Worm (Caenorhabditis elegans) whole organism, L1 larva: ENCODE measurements around the gene Y54F10BM.12.

Experiments used
- C04F5.9 ChIP-seq: sonication (generic microtip); optimal IDR thresholded peaks from 2 replicates; lab custom pipeline; 2016; ENCODE audit warnings: missing genetic modification characterization, missing compliant biosample characterization
- C34B4.2 ChIP-seq: sonication (generic microtip); optimal IDR thresholded peaks from 2 replicates; lab custom pipeline; 2017; ENCODE audit warnings: mild to moderate bottlenecking, missing genetic modification characterization, missing compliant biosample characterization
- aha-1 ChIP-seq: fragments of 150-350 bp; optimal IDR thresholded peaks from 2 replicates; lab custom pipeline; 2014; ENCODE audit warnings: missing biosample characterization, missing genetic modification characterization
- aly-2 ChIP-seq: fragments of 150-350 bp; optimal IDR thresholded peaks from 2 replicates; lab custom pipeline; 2014; ENCODE audit warnings: missing biosample characterization, missing genetic modification characterization
- ceh-8 ChIP-seq: fragments of 200-800 bp; sonication (Bioruptor generic); optimal IDR thresholded peaks from 2 replicates; lab custom pipeline; 2018; ENCODE audit warnings: mild to moderate bottlenecking, missing genetic modification characterization, moderate library complexity, missing compliant biosample characterization
- dsc-1 ChIP-seq: sonication (generic microtip); optimal IDR thresholded peaks from 2 replicates; lab custom pipeline; 2016; ENCODE audit warnings: mild to moderate bottlenecking, missing genetic modification characterization, missing compliant biosample characterization
- efl-1 ChIP-seq, 4 experiments: fragments of 150-350 bp; optimal IDR thresholded peaks in 3 of 4; peaks in 1 of 4; 1 replicate in 1 of 4; 2 replicates in 3 of 4; lab custom pipeline; 2014; ENCODE audit warnings: missing biosample characterization in 2 of 4, missing genetic modification characterization in 2 of 4, missing genetic modification reagents in 2 of 4
- egl-13 ChIP-seq: sonication (generic microtip); optimal IDR thresholded peaks from 2 replicates; lab custom pipeline; 2016; ENCODE audit warnings: missing genotype, missing genetic modification reagents, missing genetic modification characterization, missing compliant biosample characterization
- elt-3 ChIP-seq, 6 experiments: fragments of 150-350 bp in 1 of 6; sonication (generic microtip); optimal IDR thresholded peaks; 2 replicates each; lab custom pipeline; 2017 to 2018; ENCODE audit warnings: missing biosample characterization in 6 of 6, missing genetic modification characterization in 6 of 6, inconsistent platforms in 1 of 6
- fkh-4 ChIP-seq: sonication (generic microtip); optimal IDR thresholded peaks from 2 replicates; lab custom pipeline; 2016; ENCODE audit warnings: missing compliant biosample characterization, missing genetic modification characterization, borderline replicate concordance
- fkh-8 ChIP-seq: sonication (generic microtip); optimal IDR thresholded peaks from 2 replicates; lab custom pipeline; 2016; ENCODE audit warnings: mild to moderate bottlenecking, missing genetic modification characterization, missing compliant biosample characterization
- fos-1 ChIP-seq: fragments of 150-350 bp; optimal IDR thresholded peaks from 2 replicates; lab custom pipeline; 2014; ENCODE audit warnings: missing biosample characterization, missing genetic modification characterization
- grh-1 ChIP-seq: fragments of 200-800 bp; sonication (Bioruptor generic); IDR thresholded peaks from 2 replicates; pipeline ENCODE4 v1.3.6; 2022; ENCODE audit warnings: missing genetic modification reagents, missing genetic modification characterization, missing compliant biosample characterization
- hlh-17 ChIP-seq: fragments of 200-800 bp; sonication (Bioruptor generic); optimal IDR thresholded peaks from 2 replicates; lab custom pipeline; 2018; ENCODE audit warnings: missing genetic modification characterization, mild to moderate bottlenecking, missing compliant biosample characterization, moderate library complexity, borderline replicate concordance
- hlh-4 ChIP-seq: sonication (generic microtip); optimal IDR thresholded peaks from 2 replicates; lab custom pipeline; 2016; ENCODE audit warnings: mild to moderate bottlenecking, missing genetic modification characterization, missing compliant biosample characterization
- hpl-2 ChIP-seq: fragments of 150-350 bp; optimal IDR thresholded peaks from 2 replicates; lab custom pipeline; 2014; ENCODE audit warnings: missing biosample characterization, missing genetic modification reagents, missing genetic modification characterization
- irx-1 ChIP-seq: sonication (generic microtip); optimal IDR thresholded peaks from 2 replicates; lab custom pipeline; 2016; ENCODE audit warnings: missing genetic modification characterization, missing compliant biosample characterization
- isw-1 ChIP-seq: fragments of 200-800 bp; sonication (Bioruptor generic); IDR thresholded peaks from 2 replicates; pipeline ENCODE4 v1.3.6; 2022; ENCODE audit warnings: missing genetic modification characterization, missing compliant biosample characterization
- jun-1 ChIP-seq: fragments of 150-350 bp; optimal IDR thresholded peaks from 2 replicates; lab custom pipeline; 2014; ENCODE audit warnings: missing biosample characterization, missing genetic modification reagents, missing genetic modification characterization
- lin-14 ChIP-seq: fragments of 200-800 bp; sonication (Bioruptor generic); optimal IDR thresholded peaks from 2 replicates; lab custom pipeline; 2018; ENCODE audit warnings: mild to moderate bottlenecking, missing genetic modification characterization, moderate library complexity, missing compliant biosample characterization
- lin-35 ChIP-seq, 2 experiments: fragments of 150-350 bp; optimal IDR thresholded peaks; 2 replicates each; lab custom pipeline; 2014; ENCODE audit warnings: missing biosample characterization in 2 of 2, missing genetic modification characterization in 2 of 2, missing genetic modification reagents in 2 of 2
- lsy-2 ChIP-seq, 2 experiments: fragments of 150-350 bp; optimal IDR thresholded peaks; 2 replicates each; lab custom pipeline; 2014; ENCODE audit warnings: missing biosample characterization in 2 of 2, missing genetic modification characterization in 2 of 2
- mdl-1 ChIP-seq, 2 experiments: fragments of 150-350 bp; optimal IDR thresholded peaks; 2 replicates each; lab custom pipeline; 2014 to 2017; ENCODE audit warnings: missing biosample characterization in 2 of 2, missing genetic modification characterization in 2 of 2, inconsistent platforms in 1 of 2
- mef-2 ChIP-seq: fragments of 150-350 bp; optimal IDR thresholded peaks from 2 replicates; lab custom pipeline; 2014; ENCODE audit warnings: missing biosample characterization, missing genetic modification characterization
- nhr-11 ChIP-seq: fragments of 150-350 bp; optimal IDR thresholded peaks from 2 replicates; lab custom pipeline; 2014; ENCODE audit warnings: missing biosample characterization, missing genetic modification characterization
- nhr-12 ChIP-seq: sonication (generic microtip); optimal IDR thresholded peaks from 2 replicates; lab custom pipeline; 2017; ENCODE audit warnings: missing biosample characterization, missing genetic modification characterization
- nhr-19 ChIP-seq: fragments of 200-800 bp; sonication (Bioruptor generic); conservative IDR thresholded peaks from 2 replicates; pipeline ENCODE4 v1.3.6; 2022; ENCODE audit warnings: missing genetic modification characterization, missing compliant biosample characterization
- nhr-237 ChIP-seq: fragments of 150-350 bp; optimal IDR thresholded peaks from 2 replicates; lab custom pipeline; 2014; ENCODE audit warnings: missing biosample characterization, missing genetic modification characterization
- nhr-28 ChIP-seq: fragments of 150-350 bp; optimal IDR thresholded peaks from 2 replicates; lab custom pipeline; 2014; ENCODE audit warnings: missing biosample characterization, missing genetic modification characterization
- nhr-71 ChIP-seq: sonication (generic microtip); optimal IDR thresholded peaks from 2 replicates; lab custom pipeline; 2016; ENCODE audit warnings: mild to moderate bottlenecking, missing genetic modification characterization, moderate library complexity, missing compliant biosample characterization
- nhr-84 ChIP-seq: sonication (generic microtip); optimal IDR thresholded peaks from 2 replicates; lab custom pipeline; 2017; ENCODE audit warnings: missing biosample characterization, missing genetic modification characterization
- nhr-85 ChIP-seq: sonication (generic microtip); peaks from one replicate; lab custom pipeline; 2016; ENCODE audit warnings: missing genetic modification characterization, inconsistent platforms, missing compliant biosample characterization
- pag-3 ChIP-seq: sonication (generic microtip); optimal IDR thresholded peaks from 2 replicates; lab custom pipeline; 2017; ENCODE audit warnings: missing genetic modification characterization, mild to moderate bottlenecking, missing compliant biosample characterization, antibody characterized with exemption, borderline replicate concordance; ENCODE audit not compliant: insufficient read depth
- pqm-1 ChIP-seq: sonication (generic microtip); optimal IDR thresholded peaks from 3 replicates; lab custom pipeline; 2017; ENCODE audit warnings: missing biosample characterization, missing genetic modification characterization
- skn-1 ChIP-seq: fragments of 150-350 bp; optimal IDR thresholded peaks from 2 replicates; lab custom pipeline; 2014; ENCODE audit warnings: missing biosample characterization, missing genetic modification characterization
- snpc-4 ChIP-seq: fragments of 150-350 bp; optimal IDR thresholded peaks from 2 replicates; lab custom pipeline; 2014; ENCODE audit warnings: missing biosample characterization, missing genetic modification characterization
- sox-4 ChIP-seq: sonication (generic microtip); optimal IDR thresholded peaks from 2 replicates; lab custom pipeline; 2016; ENCODE audit warnings: missing genetic modification characterization, missing compliant biosample characterization
- swsn-7 ChIP-seq: sonication (generic microtip); optimal IDR thresholded peaks from 2 replicates; lab custom pipeline; 2016; ENCODE audit warnings: missing genetic modification characterization, missing compliant biosample characterization
- tbx-2 ChIP-seq: sonication (generic microtip); optimal IDR thresholded peaks from 2 replicates; lab custom pipeline; 2016; ENCODE audit warnings: missing genetic modification characterization, missing compliant biosample characterization
- tlp-1 ChIP-seq: fragments of 150-350 bp; optimal IDR thresholded peaks from 2 replicates; lab custom pipeline; 2014; ENCODE audit warnings: missing biosample characterization, missing genetic modification characterization
- unc-130 ChIP-seq: fragments of 150-350 bp; optimal IDR thresholded peaks from 2 replicates; lab custom pipeline; 2017; ENCODE audit warnings: missing biosample characterization, missing genetic modification characterization, inconsistent platforms
- unc-62 ChIP-seq: fragments of 150-350 bp; optimal IDR thresholded peaks from 2 replicates; lab custom pipeline; 2014; ENCODE audit warnings: missing biosample characterization, missing genetic modification reagents, missing genetic modification characterization
- unc-98 ChIP-seq: fragments of 200-800 bp; sonication (Bioruptor generic); IDR thresholded peaks from 2 replicates; pipeline ENCODE4 v1.3.6; 2022; ENCODE audit warnings: missing genetic modification characterization, missing compliant biosample characterization
- vab-15 ChIP-seq: sonication (generic microtip); optimal IDR thresholded peaks from 2 replicates; lab custom pipeline; 2017; ENCODE audit warnings: missing genotype, mild to moderate bottlenecking, missing genetic modification characterization, missing compliant biosample characterization
- zag-1 ChIP-seq: fragments of 150-350 bp; optimal IDR thresholded peaks from 2 replicates; lab custom pipeline; 2014; ENCODE audit warnings: missing biosample characterization, missing genetic modification characterization
- ztf-11 ChIP-seq, 2 experiments: sonication (generic microtip); optimal IDR thresholded peaks; 2 replicates each; lab custom pipeline; 2016 to 2017; ENCODE audit warnings: missing genetic modification characterization in 2 of 2, missing biosample characterization in 1 of 2, missing compliant biosample characterization in 1 of 2

Gene Y54F10BM.12

ce11 chrIII:2375918-2376317, 46.4 kb upstream of the Y54F10BM.12 start, which contains the start of gene H14E04.2 (continued):
- TF ChIP-seq mdl-1 (tag; optimal IDR thresholded peaks at IDR 0.05; lab: Kevin White, UChicago) (peak in 1 of 2 experiments; percentile 73), grh-1 (GFP tag; lab: Robert Waterston, UW) (peak; percentile 77), nhr-12 (tag; lab: Kevin White, UChicago) (no peak), tbx-2 (peak; percentile 78), sox-4 (tag; lab: Kevin White, UChicago) (no peak), ceh-8 (GFP tag; lab: Kevin White, UChicago) (no peak), hlh-17 (no peak), nhr-28 (tag; lab: Kevin White, UChicago) (no peak), unc-62 (GFP tag; lab: Kevin White, UChicago) (no peak), lin-14 (GFP tag; lab: Kevin White, UChicago) (peak; percentile 85), elt-3 (tag; optimal IDR thresholded peaks at IDR 0.05; lab: Kevin White, UChicago) (peak in 2 of 6 experiments; percentile 61 to 85), aly-2 (tag; lab: Kevin White, UChicago) (no peak), unc-98 (GFP tag; lab: Robert Waterston, UW) (peak; percentile 32; the same call in 1 of the 2 replicates), efl-1 (optimal IDR thresholded peaks at IDR 0.05; lab: Kevin White, UChicago) (peak; percentile 98 to 99), efl-1 (GFP tag; optimal IDR thresholded peaks at IDR 0.05 in 1 of 2; lab: Kevin White, UChicago) (peak; percentile 95 to 100), skn-1 (tag; lab: Kevin White, UChicago) (peak; percentile 58), C04F5.9 (tag; lab: Kevin White, UChicago) (no peak), vab-15 (tag; lab: Kevin White, UChicago) (peak; percentile 75), pag-3 (tag; lab: Kevin White, UChicago) (no peak), fkh-4 (peak; percentile 23), fos-1 (peak; percentile 47), mef-2 (tag; lab: Kevin White, UChicago) (no peak), nhr-84 (tag; lab: Kevin White, UChicago) (no peak), nhr-237 (tag; lab: Kevin White, UChicago) (peak; percentile 28), nhr-85 (tag; lab: Kevin White, UChicago) (peak; percentile 93), nhr-71 (tag; lab: Kevin White, UChicago) (peak; percentile 87), tlp-1 (tag; lab: Kevin White, UChicago) (no peak), aha-1 (no peak), C34B4.2 (tag; lab: Kevin White, UChicago) (no peak), ztf-11 (tag; optimal IDR thresholded peaks at IDR 0.05; lab: Kevin White, UChicago) (peak in 1 of 2 experiments; percentile 51), nhr-11 (tag; lab: Kevin White, UChicago) (peak; percentile 0), irx-1 (tag; lab: Kevin White, UChicago) (peak; percentile 63), dsc-1 (tag; lab: Kevin White, UChicago) (peak; percentile 86), hpl-2 (GFP tag; lab: Kevin White, UChicago) (no peak), fkh-8 (tag; lab: Kevin White, UChicago) (peak; percentile 60), egl-13 (tag; lab: Kevin White, UChicago) (peak; percentile 65), lsy-2 (tag; optimal IDR thresholded peaks at IDR 0.05; lab: Kevin White, UChicago) (peak; percentile 84 to 92), pqm-1 (tag; lab: Kevin White, UChicago) (no peak), hlh-4 (tag; lab: Kevin White, UChicago) (no peak), jun-1 (peak; percentile 72), swsn-7 (tag; lab: Kevin White, UChicago) (peak; percentile 81), snpc-4 (tag; lab: Kevin White, UChicago) (peak; percentile 20), nhr-19 (GFP tag; lab: Robert Waterston, UW) (peak; percentile 78), isw-1 (peak; percentile 63), lin-35 (GFP tag; optimal IDR thresholded peaks at IDR 0.05; lab: Kevin White, UChicago) (peak; percentile 95 to 97), unc-130 (tag; lab: Kevin White, UChicago) (peak; percentile 94), zag-1 (tag; lab: Kevin White, UChicago) (no peak)
